Worm (Caenorhabditis elegans) whole organism, early embryonic: ENCODE data around the gene pfd-2.

ENCODE experiments used
- B0310.2 ChIP-seq: sonication (generic microtip); optimal IDR thresholded peaks from 2 replicates; lab custom pipeline; 2016; ENCODE audit warnings: mild to moderate bottlenecking, missing genetic modification characterization, missing compliant biosample characterization
- F13C5.2 ChIP-seq: sonication (generic microtip); optimal IDR thresholded peaks from 2 replicates; lab custom pipeline; 2017; ENCODE audit warnings: mild to moderate bottlenecking, missing genetic modification characterization, inconsistent platforms, missing compliant biosample characterization
- aly-1 ChIP-seq: sonication (generic microtip); optimal IDR thresholded peaks from 2 replicates; lab custom pipeline; 2016; ENCODE audit warnings: missing genetic modification characterization, missing compliant biosample characterization
- ama-1 ChIP-seq: fragments of 150-350 bp; optimal IDR thresholded peaks from 2 replicates; lab custom pipeline; 2014
- ceh-13 ChIP-seq: fragments of 200-800 bp; sonication (Bioruptor generic); optimal IDR thresholded peaks from 2 replicates; lab custom pipeline; 2018; ENCODE audit warnings: mild to moderate bottlenecking, missing genetic modification characterization, missing compliant biosample characterization
- ceh-36 ChIP-seq: sonication (generic microtip); optimal IDR thresholded peaks from 2 replicates; lab custom pipeline; 2016; ENCODE audit warnings: missing genetic modification characterization, inconsistent platforms, missing compliant biosample characterization
- ets-7 ChIP-seq: sonication (generic microtip); optimal IDR thresholded peaks from 2 replicates; lab custom pipeline; 2016; ENCODE audit warnings: missing genotype, missing genetic modification characterization, missing compliant biosample characterization
- flt-1 ChIP-seq: fragments of 200-800 bp; sonication (Bioruptor generic); IDR thresholded peaks from 2 replicates; pipeline ENCODE4 v1.3.6; 2022; ENCODE audit warnings: missing genetic modification characterization, missing compliant biosample characterization
- hmbx-1 ChIP-seq: sonication (generic microtip); optimal IDR thresholded peaks from 2 replicates; lab custom pipeline; 2016; ENCODE audit warnings: mild to moderate bottlenecking, missing genetic modification characterization, missing compliant biosample characterization
- hmg-4 ChIP-seq: fragments of 200-800 bp; sonication (Bioruptor generic); optimal IDR thresholded peaks from 2 replicates; lab custom pipeline; 2018; ENCODE audit warnings: mild to moderate bottlenecking, missing genetic modification characterization, missing compliant biosample characterization
- hnd-1 ChIP-seq: sonication (generic microtip); optimal IDR thresholded peaks from 2 replicates; lab custom pipeline; 2016; ENCODE audit warnings: missing genetic modification characterization, missing compliant biosample characterization
- pes-1 ChIP-seq: fragments of 200-800 bp; sonication (Bioruptor generic); IDR thresholded peaks from 2 replicates; pipeline ENCODE4 v1.3.6; 2022; ENCODE audit warnings: missing genetic modification reagents, missing genetic modification characterization, missing compliant biosample characterization
- scrt-1 ChIP-seq: fragments of 200-800 bp; sonication (Bioruptor generic); IDR thresholded peaks from 2 replicates; pipeline ENCODE4 v1.3.6; 2022; ENCODE audit warnings: missing genetic modification characterization, missing compliant biosample characterization
- sea-1 ChIP-seq: fragments of 200-800 bp; sonication (Bioruptor generic); conservative IDR thresholded peaks from 2 replicates; pipeline ENCODE4 v1.3.6; 2022; ENCODE audit warnings: missing genetic modification characterization, missing compliant biosample characterization
- tbx-11 ChIP-seq: fragments of 200-800 bp; sonication (Bioruptor generic); IDR thresholded peaks from 2 replicates; pipeline ENCODE4 v1.3.6; 2022; ENCODE audit warnings: missing genetic modification characterization, missing compliant biosample characterization
- tbx-37 ChIP-seq: fragments of 200-800 bp; sonication (Bioruptor generic); conservative IDR thresholded peaks from 2 replicates; pipeline ENCODE4 v1.3.6; 2022; ENCODE audit warnings: missing genetic modification reagents, missing genetic modification characterization, missing compliant biosample characterization
- tra-4 ChIP-seq: sonication (generic microtip); optimal IDR thresholded peaks from 2 replicates; lab custom pipeline; 2017; ENCODE audit warnings: missing genetic modification characterization, missing compliant biosample characterization

Gene pfd-2

ce11 chrII:4306921-4307630 is 19.4 kb upstream of the pfd-2 start, which contains the start of gene Y52E8A.3:
Y52E8A.3 (minus strand) TSS chrII:4306971.
- TF ChIP-seq sea-1 (no peak), tbx-11 (GFP tag; lab: Robert Waterston, UW) (no peak), ceh-13 (GFP tag; lab: Kevin White, UChicago) (no peak), B0310.2 (tag; lab: Kevin White, UChicago) (no peak), hmbx-1 (tag; lab: Kevin White, UChicago) (no peak), hnd-1 (tag; lab: Kevin White, UChicago) (no peak), pes-1 (GFP tag; lab: Robert Waterston, UW) (no peak), tra-4 (tag; lab: Kevin White, UChicago) (no peak), scrt-1 (GFP tag; lab: Robert Waterston, UW) (no peak), ceh-36 (tag; lab: Kevin White, UChicago) (no peak), hmg-4 (no peak), flt-1 (GFP tag; lab: Robert Waterston, UW) (no peak), tbx-37 (GFP tag; lab: Robert Waterston, UW) (no peak), F13C5.2 (no peak), aly-1 (tag; lab: Kevin White, UChicago) (no peak), ama-1 (lab: Kevin White, UChicago) (no peak), ets-7 (tag; lab: Kevin White, UChicago) (no peak)

- TF ChIP-seq ceh-36 (tag; lab: Kevin White, UChicago) (peak; percentile 39), sea-1 (no peak)
Measured at ce11 chrII:4312115-4312514, 14.4 kb upstream of the pfd-2 start, which contains the start of gene plep-1. plep-1 (minus strand) TSS chrII:4312215.

ce11 chrII:4316011-4316410 is 10.5 kb upstream of the pfd-2 start, which contains the start of gene srw-40:
srw-40 (minus strand) TSS chrII:4316111.
- TF ChIP-seq aly-1 (tag; lab: Kevin White, UChicago) (no peak), tbx-37 (GFP tag; lab: Robert Waterston, UW) (no peak), ceh-13 (GFP tag; lab: Kevin White, UChicago) (no peak), hnd-1 (tag; lab: Kevin White, UChicago) (no peak), F13C5.2 (no peak), tbx-11 (GFP tag; lab: Robert Waterston, UW) (no peak), hmg-4 (no peak), pes-1 (GFP tag; lab: Robert Waterston, UW) (no peak), B0310.2 (tag; lab: Kevin White, UChicago) (no peak), ets-7 (tag; lab: Kevin White, UChicago) (no peak), ceh-36 (tag; lab: Kevin White, UChicago) (no peak), flt-1 (GFP tag; lab: Robert Waterston, UW) (no peak), sea-1 (no peak), tra-4 (tag; lab: Kevin White, UChicago) (no peak), ama-1 (lab: Kevin White, UChicago) (no peak)

- no peak for TF ChIP-seq aly-1 (tag; lab: Kevin White, UChicago)
- TF ChIP-seq ets-7 (tag; lab: Kevin White, UChicago) = no peak
Measured at ce11 chrII:4319537-4320019, 6.9 kb upstream of the pfd-2 start, which contains the start of gene Y52E8A.6. Y52E8A.6 (minus strand) TSS chrII:4319969.

ce11 chrII:4320455-4320854 is 6.1 kb upstream of the pfd-2 start, which contains the start of gene Y52E8A.2:
Y52E8A.2 (plus strand) TSS chrII:4320836.
- TF ChIP-seq pes-1 (GFP tag; lab: Robert Waterston, UW) (no peak), flt-1 (GFP tag; lab: Robert Waterston, UW) (no peak), ceh-13 (GFP tag; lab: Kevin White, UChicago) (no peak), tra-4 (tag; lab: Kevin White, UChicago) (no peak), tbx-37 (GFP tag; lab: Robert Waterston, UW) (no peak), aly-1 (tag; lab: Kevin White, UChicago) (no peak), scrt-1 (GFP tag; lab: Robert Waterston, UW) (no peak), hmbx-1 (tag; lab: Kevin White, UChicago) (no peak), sea-1 (no peak)

ce11 chrII:4321766-4322165 is 4.8 kb upstream of the pfd-2 start, which contains the start of gene Y52E8A.1:
Y52E8A.1 (plus strand) TSS chrII:4322066.
- no peak for TF ChIP-seq tbx-37 (GFP tag; lab: Robert Waterston, UW)
- no peak for TF ChIP-seq flt-1 (GFP tag; lab: Robert Waterston, UW)
- no peak for TF ChIP-seq ceh-13 (GFP tag; lab: Kevin White, UChicago)

ce11 chrII:4322871-4323270 is 3.6 kb upstream of the pfd-2 start, which contains the start of gene H20J04.6:
H20J04.6 (plus strand) TSS chrII:4323256.
- TF ChIP-seq ets-7 (tag; lab: Kevin White, UChicago) = no peak

ce11 chrII:4324061-4324460 is 2.5 kb upstream of the pfd-2 start, which contains the start of gene mog-2:
mog-2 (plus strand) TSS chrII:4324361.
- TF ChIP-seq ceh-36 (tag; lab: Kevin White, UChicago) (no peak), flt-1 (GFP tag; lab: Robert Waterston, UW) (no peak)
